Fruit fly (Drosophila melanogaster) Kc167 (cell line): ENCODE results near the gene Lrp4.

Source experiments
- Sin3A ChIP-seq: fragments of >200 bp; optimal IDR thresholded peaks from 2 replicates; lab custom pipeline; 2018; ENCODE audit warnings: missing external identifiers
- insv ChIP-seq: fragments of >200 bp; optimal IDR thresholded peaks from 3 replicates; lab custom pipeline; 2018; ENCODE audit warnings: missing external identifiers
- psq ChIP-seq: fragments of >200 bp; optimal IDR thresholded peaks from 2 replicates; lab custom pipeline; 2017; ENCODE audit warnings: missing external identifiers

dm6 chrX:15950056-15950455, 39.4 kb downstream of the Lrp4 start:
- TF ChIP-seq psq (lab: Kevin White, UChicago) (no peak), insv (no peak), Sin3A (lab: Kevin White, UChicago) (no peak)
